Worm (Caenorhabditis elegans): ENCODE results near the gene F20D6.8.

F20D6.8 gene

ce11 chrV:8130812-8131211 lies 37.3 kb downstream of the F20D6.8 start:
- no peak for TF ChIP-seq ceh-20 (GFP tag; IDR thresholded peaks at IDR 0.05)

ce11 chrV:8130149-8130661 lies 37.9 kb downstream of the F20D6.8 start, which contains the start of gene snap-1:
TSS of gene snap-1 (plus strand) at chrV:8130611.
- TF ChIP-seq hmg-1.1 (GFP tag; IDR thresholded peaks at IDR 0.05), result peak; percentile 57
- TF ChIP-seq T20F7.1 (GFP tag; optimal IDR thresholded peaks at IDR 0.05), result peak; percentile 42
- TF ChIP-seq nhr-11 (tag; optimal IDR thresholded peaks at IDR 0.05), result peak; percentile 20
- no peak for TF ChIP-seq nhr-48 (tag; optimal IDR thresholded peaks at IDR 0.05)
- peak; percentile 58; the same call in 1 of the 2 replicates for TF ChIP-seq ctbp-1 (GFP tag; IDR thresholded peaks at IDR 0.05)
- TF ChIP-seq nhr-237 (tag; optimal IDR thresholded peaks at IDR 0.05), result no peak
- no peak for TF ChIP-seq zfp-3 (GFP tag; conservative IDR thresholded peaks at IDR 0.05)
- peak; percentile 49 for TF ChIP-seq fkh-10 (GFP tag; optimal IDR thresholded peaks at IDR 0.05)
- TF ChIP-seq mxl-3 (GFP tag; optimal IDR thresholded peaks at IDR 0.05), result peak; percentile 74
- TF ChIP-seq duxl-1 (tag; optimal IDR thresholded peaks at IDR 0.05; ENCODE audit: poor library complexity), result no peak
- peak; percentile 5 for TF ChIP-seq F37D6.2 (tag; optimal IDR thresholded peaks at IDR 0.05)
- TF ChIP-seq unc-62 (GFP tag; optimal IDR thresholded peaks at IDR 0.05 in 1 of 2), result peak in 1 of 2 experiments; percentile 32
- TF ChIP-seq unc-62 (tag; optimal IDR thresholded peaks at IDR 0.05), result no peak
- no peak for TF ChIP-seq daf-16 (GFP tag; optimal IDR thresholded peaks at IDR 0.05)
- peak; percentile 57 for TF ChIP-seq daf-16 (tag; optimal IDR thresholded peaks at IDR 0.05)
- TF ChIP-seq hlh-30 (tag; optimal IDR thresholded peaks at IDR 0.05; ENCODE audit: insufficient read depth), result peak; percentile 93
- peak in 1 of 2 experiments; percentile 75 for TF ChIP-seq lsy-2 (tag; optimal IDR thresholded peaks at IDR 0.05)
- TF ChIP-seq php-3 (GFP tag; IDR thresholded peaks at IDR 0.05), result no peak
- TF ChIP-seq hlh-11 (tag; optimal IDR thresholded peaks at IDR 0.05), result peak; percentile 66
- peak; percentile 26 for TF ChIP-seq dve-1 (tag; optimal IDR thresholded peaks at IDR 0.05; ENCODE audit: insufficient read depth)
- TF ChIP-seq madf-5 (GFP tag; IDR thresholded peaks at IDR 0.05), result no peak
- TF ChIP-seq rbr-2 (tag; optimal IDR thresholded peaks at IDR 0.05), result peak; percentile 55
- TF ChIP-seq Y75B8A.6 (GFP tag; IDR thresholded peaks at IDR 0.05), result no peak
- TF ChIP-seq nhr-76 (tag; optimal IDR thresholded peaks at IDR 0.05), result no peak
- no peak for TF ChIP-seq tag-97 (GFP tag; IDR thresholded peaks at IDR 0.05)
- TF ChIP-seq R02D3.7 (tag; optimal IDR thresholded peaks at IDR 0.05), result no peak
- no peak for TF ChIP-seq lin-13 (GFP tag; optimal IDR thresholded peaks at IDR 0.05)
- TF ChIP-seq aha-1 (tag), result peak; percentile 88
- TF ChIP-seq dpl-1 (GFP tag; optimal IDR thresholded peaks at IDR 0.05), result peak; percentile 42
- peak; percentile 65 for TF ChIP-seq mes-2 (tag; optimal IDR thresholded peaks at IDR 0.05; ENCODE audit: poor library complexity, severe bottlenecking)
- TF ChIP-seq ceh-44 (GFP tag; IDR thresholded peaks at IDR 0.05), result peak; percentile 36; the same call in 1 of the 2 replicates
- TF ChIP-seq mep-1 (tag; optimal IDR thresholded peaks at IDR 0.05), result peak; percentile 51
- TF ChIP-seq mdl-1 (tag; optimal IDR thresholded peaks at IDR 0.05), result peak in 1 of 2 experiments; percentile 38
- no peak for TF ChIP-seq snpc-4 (tag; optimal IDR thresholded peaks at IDR 0.05)

- TF ChIP-seq T26A8.4 (GFP tag; IDR thresholded peaks at IDR 0.05), result no peak
- TF ChIP-seq cey-2 (tag; optimal IDR thresholded peaks at IDR 0.05; ENCODE audit: borderline replicate concordance, insufficient read depth), result no peak
- no peak for TF ChIP-seq arid-1 (GFP tag; conservative IDR thresholded peaks at IDR 0.05)
- no peak for TF ChIP-seq unc-39 (tag; optimal IDR thresholded peaks at IDR 0.05)
- TF ChIP-seq lin-15B (tag; optimal IDR thresholded peaks at IDR 0.05), result no peak
- no peak for TF ChIP-seq ZK546.5 (tag; optimal IDR thresholded peaks at IDR 0.05)
- no peak for TF ChIP-seq daf-16 (GFP tag; optimal IDR thresholded peaks at IDR 0.05)
- TF ChIP-seq daf-16 (tag; optimal IDR thresholded peaks at IDR 0.05), result no peak
- no peak for TF ChIP-seq zfp-2 (tag; optimal IDR thresholded peaks at IDR 0.05)
- no peak for TF ChIP-seq mdl-1 (tag; optimal IDR thresholded peaks at IDR 0.05)
- no peak for TF ChIP-seq lsy-2 (tag; optimal IDR thresholded peaks at IDR 0.05)
- no peak for TF ChIP-seq nhr-48 (tag; optimal IDR thresholded peaks at IDR 0.05)
- TF ChIP-seq gei-8 (GFP tag; optimal IDR thresholded peaks at IDR 0.05), result no peak
- TF ChIP-seq hmg-1.1 (GFP tag; IDR thresholded peaks at IDR 0.05), result no peak
- TF ChIP-seq vab-7 (GFP tag; IDR thresholded peaks at IDR 0.05), result no peak
- no peak for TF ChIP-seq pqm-1 (tag; optimal IDR thresholded peaks at IDR 0.05)
- TF ChIP-seq nhr-41 (GFP tag; IDR thresholded peaks at IDR 0.05), result no peak
- no peak for TF ChIP-seq daf-12 (tag; optimal IDR thresholded peaks at IDR 0.05)
- no peak for TF ChIP-seq dpl-1 (GFP tag; optimal IDR thresholded peaks at IDR 0.05)
- TF ChIP-seq mxl-2 (GFP tag; conservative IDR thresholded peaks at IDR 0.05), result no peak
Measured at ce11 chrV:8129719-8130118, 38.4 kb downstream of the F20D6.8 start.

Measured in whole organism, L4 larva.